Fruit fly (Drosophila melanogaster) whole organism, embryonic: ENCODE data around the gene CG13659.

Experiments
- Atf-2 ChIP-seq: fragments of 200-800 bp; sonication (Bioruptor generic); optimal IDR thresholded peaks from 2 replicates; lab custom pipeline; 2016; ENCODE audit warnings: missing biosample characterization, missing genetic modification characterization
- CG10321 ChIP-seq: fragments of 200-800 bp; sonication (Bioruptor generic); IDR thresholded peaks from 2 replicates; pipeline ENCODE4 v1.3.6; 2022; ENCODE audit warnings: missing biosample characterization, missing genetic modification characterization
- CG10654 ChIP-seq: fragments of 200-800 bp; sonication (Bioruptor generic); optimal IDR thresholded peaks from 2 replicates; lab custom pipeline; 2016; ENCODE audit warnings: missing biosample characterization, missing genetic modification characterization
- CG11085 ChIP-seq: fragments of 200-800 bp; sonication (Bioruptor generic); IDR thresholded peaks from 2 replicates; pipeline ENCODE4 v1.3.6; 2022; ENCODE audit warnings: missing biosample characterization, missing genetic modification characterization
- CG11723 ChIP-seq: fragments of 200-800 bp; sonication (Bioruptor generic); optimal IDR thresholded peaks from 2 replicates; lab custom pipeline; 2017; ENCODE audit warnings: missing biosample characterization, mild to moderate bottlenecking, missing genetic modification characterization
- CG12769 ChIP-seq: fragments of 200-800 bp; sonication (Bioruptor generic); optimal IDR thresholded peaks from 2 replicates; lab custom pipeline; 2019; ENCODE audit warnings: missing biosample characterization, mild to moderate bottlenecking, missing genetic modification characterization, moderate library complexity
- CG13894 ChIP-seq: fragments of 200-800 bp; sonication (Bioruptor generic); optimal IDR thresholded peaks from 3 replicates; lab custom pipeline; 2018; ENCODE audit warnings: missing biosample characterization, mild to moderate bottlenecking, missing genetic modification characterization, moderate library complexity
- CG15601 ChIP-seq: fragments of 200-800 bp; sonication (Bioruptor generic); optimal IDR thresholded peaks from 3 replicates; lab custom pipeline; 2019; ENCODE audit warnings: missing biosample characterization, mild to moderate bottlenecking, missing genetic modification characterization, moderate library complexity
- CG17829 ChIP-seq: fragments of 200-800 bp; optimal IDR thresholded peaks from 2 replicates; lab custom pipeline; 2019; ENCODE audit warnings: missing biosample characterization, mild to moderate bottlenecking, missing genetic modification characterization, moderate library complexity
- CG2889 ChIP-seq: fragments of 200-800 bp; sonication (Bioruptor generic); IDR thresholded peaks from 3 replicates; pipeline ENCODE4 v1.3.6; 2022; ENCODE audit warnings: missing biosample characterization, missing genetic modification characterization
- CG31365 ChIP-seq: fragments of 200-800 bp; sonication (Bioruptor generic); optimal IDR thresholded peaks from 2 replicates; lab custom pipeline; 2018; ENCODE audit warnings: missing biosample characterization, mild to moderate bottlenecking, missing genetic modification characterization
- CG3838 ChIP-seq: fragments of 200-800 bp; sonication (Bioruptor generic); optimal IDR thresholded peaks from 3 replicates; lab custom pipeline; 2016; ENCODE audit warnings: missing biosample characterization, missing genetic modification characterization
- CG5180 ChIP-seq: fragments of 200-800 bp; sonication (Bioruptor generic); optimal IDR thresholded peaks from 3 replicates; lab custom pipeline; 2017; ENCODE audit warnings: missing biosample characterization, missing genetic modification characterization, mild to moderate bottlenecking, moderate library complexity, missing genetic modification reagents
- CG6683 ChIP-seq: fragments of 200-800 bp; sonication (Bioruptor generic); optimal IDR thresholded peaks from 2 replicates; lab custom pipeline; 2017; ENCODE audit warnings: missing biosample characterization, mild to moderate bottlenecking, missing genetic modification characterization, missing genetic modification reagents
- CG8089 ChIP-seq: fragments of 200-800 bp; sonication (Bioruptor generic); optimal IDR thresholded peaks from 3 replicates; lab custom pipeline; 2016; ENCODE audit warnings: missing biosample characterization, missing genetic modification characterization
- CG8359 ChIP-seq: fragments of 200-800 bp; sonication (Bioruptor generic); optimal IDR thresholded peaks from 2 replicates; lab custom pipeline; 2017; ENCODE audit warnings: missing biosample characterization, mild to moderate bottlenecking, missing genetic modification characterization, borderline replicate concordance
- CG8478 ChIP-seq: fragments of >200 bp; optimal IDR thresholded peaks from 2 replicates; lab custom pipeline; 2018
- CG8944 ChIP-seq: fragments of 200-800 bp; sonication (Bioruptor generic); optimal IDR thresholded peaks from 3 replicates; lab custom pipeline; 2016; ENCODE audit warnings: missing biosample characterization, missing genetic modification characterization
- CG9797 ChIP-seq: fragments of 200-800 bp; sonication (Bioruptor generic); optimal IDR thresholded peaks from 3 replicates; lab custom pipeline; 2018; ENCODE audit warnings: missing biosample characterization, mild to moderate bottlenecking, missing genetic modification characterization
- Dfd ChIP-seq, 2 experiments: fragments of >200 bp; optimal IDR thresholded peaks; 2 replicates each; lab custom pipeline; 2017; ENCODE audit warnings: missing biosample characterization in 2 of 2, missing genetic modification characterization in 2 of 2
- Dref ChIP-seq: fragments of 200-800 bp; sonication (Bioruptor generic); IDR thresholded peaks from 2 replicates; pipeline ENCODE4 v1.3.6; 2022; ENCODE audit warnings: missing biosample characterization, missing genetic modification characterization
- E2f2 ChIP-seq: fragments of 200-800 bp; sonication (Bioruptor generic); IDR thresholded peaks from 2 replicates; pipeline ENCODE4 v1.3.6; 2022; ENCODE audit warnings: missing biosample characterization, missing genetic modification characterization
- ERR ChIP-seq: fragments of 200-800 bp; sonication (Bioruptor generic); optimal IDR thresholded peaks from 2 replicates; lab custom pipeline; 2016; ENCODE audit warnings: missing biosample characterization, missing genetic modification characterization
- Fer1 ChIP-seq: fragments of 200-800 bp; sonication (Bioruptor generic); optimal IDR thresholded peaks from 2 replicates; lab custom pipeline; 2017; ENCODE audit warnings: missing biosample characterization, mild to moderate bottlenecking, missing genetic modification characterization
- HHEX ChIP-seq: fragments of 200-800 bp; sonication (Bioruptor generic); optimal IDR thresholded peaks from 3 replicates; lab custom pipeline; 2017; ENCODE audit warnings: missing biosample characterization, mild to moderate bottlenecking, missing genetic modification characterization, missing genetic modification reagents
- HmgD ChIP-seq: fragments of 200-800 bp; sonication (Bioruptor generic); optimal IDR thresholded peaks from 3 replicates; lab custom pipeline; 2016; ENCODE audit warnings: missing biosample characterization, missing genetic modification characterization
- Lpt ChIP-seq: fragments of >200 bp; optimal IDR thresholded peaks from 2 replicates; lab custom pipeline; 2018; ENCODE audit warnings: missing biosample characterization, missing genetic modification characterization
- Nf-YC ChIP-seq: fragments of 200-800 bp; optimal IDR thresholded peaks from 3 replicates; lab custom pipeline; 2019; ENCODE audit warnings: missing biosample characterization, mild to moderate bottlenecking, missing genetic modification characterization, moderate library complexity
- Poxn ChIP-seq: fragments of 200-800 bp; sonication (Bioruptor generic); IDR thresholded peaks from 2 replicates; pipeline ENCODE4 v1.3.6; 2022; ENCODE audit warnings: missing biosample characterization, missing genetic modification characterization
- Ravus ChIP-seq: fragments of 200-800 bp; sonication (Bioruptor generic); IDR thresholded peaks from 2 replicates; pipeline ENCODE4 v1.3.6; 2022; ENCODE audit warnings: missing biosample characterization, missing genetic modification characterization
- Sry-β ChIP-seq: fragments of 200-800 bp; sonication (Bioruptor generic); optimal IDR thresholded peaks from 2 replicates; lab custom pipeline; 2018; ENCODE audit warnings: missing biosample characterization, mild to moderate bottlenecking, missing genetic modification characterization, moderate library complexity
- Vsx1 ChIP-seq: fragments of 200-800 bp; sonication (Bioruptor generic); optimal IDR thresholded peaks from 2 replicates; lab custom pipeline; 2017; ENCODE audit warnings: missing biosample characterization, mild to moderate bottlenecking, missing genetic modification characterization, missing genetic modification reagents
- amos ChIP-seq: fragments of 200-800 bp; sonication (Bioruptor generic); IDR thresholded peaks from 2 replicates; pipeline ENCODE4 v1.3.6; 2022; ENCODE audit warnings: missing biosample characterization, missing genetic modification characterization; ENCODE audit not compliant: partially characterized antibody
- aop ChIP-seq: fragments of 200-800 bp; sonication (Bioruptor generic); IDR thresholded peaks from 2 replicates; pipeline ENCODE4 v1.3.6; 2022; ENCODE audit warnings: missing biosample characterization, missing genetic modification characterization
- bab2 ChIP-seq: fragments of 200-800 bp; sonication (Bioruptor generic); optimal IDR thresholded peaks from 2 replicates; lab custom pipeline; 2016; ENCODE audit warnings: missing biosample characterization, missing genetic modification characterization
- cas ChIP-seq: fragments of 200-800 bp; sonication (Bioruptor generic); IDR thresholded peaks from 2 replicates; pipeline ENCODE4 v1.3.6; 2022; ENCODE audit warnings: missing biosample characterization, missing genetic modification characterization
- crp ChIP-seq, 2 experiments: fragments of 200-800 bp; sonication (Bioruptor generic); optimal IDR thresholded peaks; 2 replicates in 1 of 2; 3 replicates in 1 of 2; lab custom pipeline; 2017; ENCODE audit warnings: missing biosample characterization in 2 of 2, missing genetic modification characterization in 2 of 2, mild to moderate bottlenecking in 1 of 2, moderate library complexity in 1 of 2
- disco-r ChIP-seq: fragments of 200-800 bp; sonication (Bioruptor generic); optimal IDR thresholded peaks from 2 replicates; lab custom pipeline; 2016; ENCODE audit warnings: missing biosample characterization, missing genetic modification characterization
- gce ChIP-seq: fragments of 200-800 bp; sonication (Bioruptor generic); IDR thresholded peaks from 3 replicates; pipeline ENCODE4 v1.3.6; 2022; ENCODE audit warnings: missing biosample characterization, missing genetic modification characterization
- grau ChIP-seq: fragments of 200-800 bp; optimal IDR thresholded peaks from 3 replicates; lab custom pipeline; 2019; ENCODE audit warnings: missing biosample characterization, mild to moderate bottlenecking, missing genetic modification characterization, moderate library complexity
- gro ChIP-seq: fragments of 200-800 bp; sonication (Bioruptor generic); optimal IDR thresholded peaks from 2 replicates; lab custom pipeline; 2016; ENCODE audit warnings: missing biosample characterization, missing genetic modification characterization
- kay ChIP-seq: fragments of 200-800 bp; sonication (Bioruptor generic); optimal IDR thresholded peaks from 2 replicates; lab custom pipeline; 2016; ENCODE audit warnings: missing biosample characterization, missing genetic modification characterization
- otp ChIP-seq: fragments of 200-800 bp; sonication (Bioruptor generic); IDR thresholded peaks from 3 replicates; pipeline ENCODE4, ENCODE4 v1.3.6; 2022; ENCODE audit warnings: missing biosample characterization, missing genetic modification characterization
- pan ChIP-seq, 4 experiments: fragments of >200 bp in 3 of 4; fragments of 200-800 bp in 1 of 4; sonication (Bioruptor generic) in 1 of 4; optimal IDR thresholded peaks in 3 of 4; IDR thresholded peaks in 1 of 4; 2 replicates each; pipeline versions ENCODE4 v1.3.6 to Lab custom; 2017 to 2022; ENCODE audit warnings: missing biosample characterization in 2 of 4, missing genetic modification characterization in 2 of 4, mixed read lengths in 1 of 4
- repo ChIP-seq: fragments of 200-800 bp; sonication (Bioruptor generic); optimal IDR thresholded peaks from 2 replicates; lab custom pipeline; 2016; ENCODE audit warnings: missing biosample characterization, missing genetic modification characterization
- slbo ChIP-seq: fragments of 200-800 bp; sonication (Bioruptor generic); IDR thresholded peaks from 2 replicates; pipeline ENCODE4 v1.3.6; 2022; ENCODE audit warnings: missing biosample characterization, missing genetic modification characterization
- ssp ChIP-seq: fragments of 200-800 bp; sonication (Bioruptor generic); IDR thresholded peaks from 2 replicates; pipeline ENCODE4 v1.3.6; 2022; ENCODE audit warnings: missing biosample characterization, missing genetic modification characterization
- tgo ChIP-seq: fragments of 200-800 bp; sonication (Bioruptor generic); IDR thresholded peaks from 3 replicates; pipeline ENCODE4 v1.3.6; 2022; ENCODE audit warnings: missing biosample characterization, missing genetic modification characterization
- tin ChIP-seq: fragments of 200-800 bp; sonication (Bioruptor generic); optimal IDR thresholded peaks from 3 replicates; lab custom pipeline; 2016; ENCODE audit warnings: missing biosample characterization, missing genetic modification characterization
- zen ChIP-seq: fragments of 200-800 bp; sonication (Bioruptor generic); optimal IDR thresholded peaks from 3 replicates; lab custom pipeline; 2018; ENCODE audit warnings: missing biosample characterization, mild to moderate bottlenecking, missing genetic modification characterization, moderate library complexity

Gene CG13659

DNA sequence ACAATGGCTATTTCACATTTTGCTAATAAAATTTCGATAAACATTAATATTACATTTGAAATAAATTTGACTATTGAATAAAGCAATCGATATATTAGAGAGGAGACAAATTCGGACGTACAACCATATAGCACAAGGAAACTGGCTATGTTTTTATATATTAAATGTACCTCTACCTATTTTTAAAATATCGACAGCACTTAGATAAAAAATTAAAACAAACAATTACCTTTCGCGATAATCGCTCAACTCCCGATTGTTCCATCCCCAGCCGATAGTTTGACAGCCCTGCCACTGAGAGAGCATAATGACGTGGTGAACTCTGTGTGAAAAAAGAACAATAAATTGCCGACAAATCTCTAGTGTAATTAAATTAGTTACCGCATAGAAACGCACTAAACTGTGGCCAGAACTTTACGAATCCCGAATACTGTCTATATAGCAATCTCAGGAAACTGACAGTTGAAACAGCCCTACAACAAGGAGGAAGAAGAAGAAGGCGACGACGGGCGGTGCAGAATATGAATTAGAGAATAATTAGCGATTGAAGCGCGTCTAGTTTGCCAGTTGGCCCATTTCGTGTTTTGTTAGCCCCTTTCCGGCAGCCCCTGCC, 42.0 kb upstream of the CG13659 start, which contains the start of gene CG11857 (continued):
- peak; percentile 83 for TF ChIP-seq CG31365
- peak; percentile 81 for TF ChIP-seq Dref
- TF ChIP-seq Ravus = peak; percentile 95
- peak; percentile 95 for TF ChIP-seq ERR
- peak; percentile 90 for TF ChIP-seq E2f2 (GFP tag; lab: Robert Waterston, UW)
- TF ChIP-seq CG10321 = peak; percentile 83
- TF ChIP-seq CG5180 (GFP tag; lab: Kevin White, UChicago) = no peak
- TF ChIP-seq otp (GFP tag; lab: Robert Waterston, UW) = peak; percentile 97
- peak; percentile 87 for TF ChIP-seq Nf-YC (tag; lab: Kevin White, UChicago)
- TF ChIP-seq Atf-2 (GFP tag; lab: Kevin White, UChicago) = peak; percentile 97
- peak; percentile 93 for TF ChIP-seq disco-r (GFP tag; lab: Kevin White, UChicago)
- TF ChIP-seq CG8359 = peak; percentile 87
- TF ChIP-seq Poxn (GFP tag; lab: Robert Waterston, UW) = peak; percentile 97
- TF ChIP-seq CG9797 (GFP tag; lab: Kevin White, UChicago) = peak; percentile 66
- peak; percentile 98 for TF ChIP-seq kay (GFP tag; lab: Kevin White, UChicago)
- TF ChIP-seq CG15601 (tag; lab: Kevin White, UChicago) = peak; percentile 96
- peak; percentile 99 for TF ChIP-seq tgo (GFP tag; lab: Robert Waterston, UW)
- peak; percentile 97 for TF ChIP-seq grau (tag; lab: Kevin White, UChicago)
- peak in 1 of 2 experiments; percentile 82 for TF ChIP-seq Dfd (GFP tag; optimal IDR thresholded peaks at IDR 0.05; lab: Kevin White, UChicago)
- TF ChIP-seq gce (GFP tag; lab: Robert Waterston, UW) = peak; percentile 96
- TF ChIP-seq CG11085 (GFP tag; lab: Robert Waterston, UW) = peak; percentile 99
- TF ChIP-seq CG11723 = peak; percentile 94
- TF ChIP-seq ssp = peak; percentile 95
- TF ChIP-seq aop = peak; percentile 96
- peak; percentile 87 for TF ChIP-seq CG6683
- TF ChIP-seq crp (GFP tag; optimal IDR thresholded peaks at IDR 0.05; lab: Kevin White, UChicago) = peak in 1 of 2 experiments; percentile 72
- no peak for TF ChIP-seq Lpt
- peak; percentile 98 for TF ChIP-seq bab2 (GFP tag; lab: Kevin White, UChicago)
- TF ChIP-seq CG13894 (tag; lab: Kevin White, UChicago) = peak; percentile 97
- peak; percentile 97 for TF ChIP-seq CG8944
- TF ChIP-seq tin (GFP tag; lab: Kevin White, UChicago) = peak; percentile 99
- TF ChIP-seq CG3838 (GFP tag; lab: Kevin White, UChicago) = peak; percentile 95
- peak; percentile 95 for TF ChIP-seq repo (GFP tag; lab: Kevin White, UChicago)
- TF ChIP-seq CG17829 (tag; lab: Kevin White, UChicago) = peak; percentile 98
- TF ChIP-seq HHEX (GFP tag; lab: Kevin White, UChicago) = peak; percentile 96
- TF ChIP-seq pan (optimal IDR thresholded peaks at IDR 0.05; lab: Kevin White, UChicago) = no peak
- peak in 1 of 2 experiments; percentile 99 for TF ChIP-seq pan (GFP tag; optimal IDR thresholded peaks at IDR 0.05 in 1 of 2, IDR thresholded peaks at IDR 0.05 in 1 of 2)
- peak; percentile 78 for TF ChIP-seq Sry-β (GFP tag; lab: Kevin White, UChicago)
- peak; percentile 98 for TF ChIP-seq amos (GFP tag; lab: Robert Waterston, UW)
- TF ChIP-seq CG10654 = peak; percentile 97
- TF ChIP-seq CG8089 (GFP tag; lab: Kevin White, UChicago) = peak; percentile 97
- peak; percentile 88 for TF ChIP-seq Vsx1 (GFP tag; lab: Kevin White, UChicago)
- peak; percentile 99 for TF ChIP-seq zen
- peak; percentile 98 for TF ChIP-seq gro (GFP tag; lab: Kevin White, UChicago)
- no peak for TF ChIP-seq CG8478
- TF ChIP-seq slbo (GFP tag; lab: Robert Waterston, UW) = peak; percentile 100
- TF ChIP-seq CG2889 (GFP tag; lab: Robert Waterston, UW) = peak; percentile 99
- TF ChIP-seq cas (GFP tag; lab: Robert Waterston, UW) = peak; percentile 98
- peak; percentile 94 for TF ChIP-seq Fer1
- peak; percentile 98 for TF ChIP-seq CG12769
- peak; percentile 95 for TF ChIP-seq HmgD
